Worm (Caenorhabditis elegans) whole organism, L4 larva: ENCODE data around the gene dsh-2.

Source experiments
- D1046.2 ChIP-seq: fragments of 200-800 bp; sonication (Bioruptor generic); IDR thresholded peaks from 2 replicates; pipeline ENCODE4 v1.3.6; 2022; ENCODE audit warnings: missing genetic modification characterization, missing compliant biosample characterization
- F37D6.2 ChIP-seq: sonication (generic microtip); optimal IDR thresholded peaks from 2 replicates; lab custom pipeline; 2016; ENCODE audit warnings: mild to moderate bottlenecking, missing genetic modification characterization, missing compliant biosample characterization
- F44E2.7 ChIP-seq: fragments of 200-800 bp; sonication (Bioruptor generic); IDR thresholded peaks from 2 replicates; pipeline ENCODE4 v2.1.2; 2022; ENCODE audit warnings: missing genetic modification characterization, missing compliant biosample characterization
- R02D3.7 ChIP-seq: fragments of 150-350 bp; sonication (generic microtip); optimal IDR thresholded peaks from 3 replicates; lab custom pipeline; 2014; ENCODE audit warnings: missing biosample characterization, missing genetic modification characterization
- T20F7.1 ChIP-seq: fragments of 200-800 bp; sonication (Bioruptor generic); optimal IDR thresholded peaks from 2 replicates; lab custom pipeline; 2018; ENCODE audit warnings: mild to moderate bottlenecking, missing genetic modification characterization, missing compliant biosample characterization
- aha-1 ChIP-seq: fragments of 150-350 bp; peaks from one replicate; lab custom pipeline; 2014; ENCODE audit warnings: missing biosample characterization, missing genetic modification characterization
- arid-1 ChIP-seq: fragments of 200-800 bp; sonication (Bioruptor generic); conservative IDR thresholded peaks from 2 replicates; pipeline ENCODE4 v1.3.6; 2022; ENCODE audit warnings: missing genetic modification reagents, missing genetic modification characterization, missing compliant biosample characterization
- daf-12 ChIP-seq: fragments of 150-350 bp; optimal IDR thresholded peaks from 2 replicates; lab custom pipeline; 2014; ENCODE audit warnings: missing biosample characterization, missing genetic modification reagents, missing genetic modification characterization
- dmd-6 ChIP-seq: fragments of 200-800 bp; sonication (Bioruptor generic); IDR thresholded peaks from 2 replicates; pipeline ENCODE4 v1.3.6; 2022; ENCODE audit warnings: missing genetic modification reagents, missing genetic modification characterization, missing compliant biosample characterization
- dmd-8 ChIP-seq: fragments of 200-800 bp; sonication (Bioruptor generic); IDR thresholded peaks from 2 replicates; pipeline ENCODE4 v1.3.6; 2022; ENCODE audit warnings: missing genetic modification characterization, missing compliant biosample characterization
- dmd-9 ChIP-seq: fragments of 200-800 bp; sonication (Bioruptor generic); IDR thresholded peaks from 2 replicates; pipeline ENCODE4 v1.3.6; 2022; ENCODE audit warnings: missing genetic modification reagents, missing genetic modification characterization, missing compliant biosample characterization
- duxl-1 ChIP-seq: sonication (generic microtip); optimal IDR thresholded peaks from 2 replicates; lab custom pipeline; 2016; ENCODE audit warnings: mild to moderate bottlenecking, missing genetic modification characterization, moderate library complexity, missing compliant biosample characterization; ENCODE audit not compliant: poor library complexity
- gei-8 ChIP-seq: fragments of 200-800 bp; sonication (Bioruptor generic); optimal IDR thresholded peaks from 2 replicates; lab custom pipeline; 2018; ENCODE audit warnings: mild to moderate bottlenecking, missing genetic modification characterization, missing compliant biosample characterization
- hif-1 ChIP-seq, 2 experiments: sonication (generic microtip); optimal IDR thresholded peaks; 2 replicates each; lab custom pipeline; 2016 to 2017; ENCODE audit warnings: missing compliant biosample characterization in 2 of 2, missing genetic modification characterization in 2 of 2, missing genetic modification reagents in 2 of 2, missing genotype in 2 of 2, mild to moderate bottlenecking in 1 of 2
- hlh-11 ChIP-seq: fragments of 200-800 bp; sonication (Bioruptor generic); optimal IDR thresholded peaks from 2 replicates; lab custom pipeline; 2018; ENCODE audit warnings: mild to moderate bottlenecking, missing genetic modification characterization, missing compliant biosample characterization
- jun-1 ChIP-seq: fragments of 150-350 bp; optimal IDR thresholded peaks from 2 replicates; lab custom pipeline; 2014; ENCODE audit warnings: missing biosample characterization, missing genetic modification reagents, missing genetic modification characterization
- lin-1 ChIP-seq: fragments of 200-800 bp; sonication (Bioruptor generic); IDR thresholded peaks from 2 replicates; pipeline ENCODE4 v1.3.6; 2022; ENCODE audit warnings: missing genetic modification reagents, missing genetic modification characterization, missing compliant biosample characterization
- lin-13 ChIP-seq: fragments of 150-350 bp; optimal IDR thresholded peaks from 2 replicates; lab custom pipeline; 2014; ENCODE audit warnings: missing biosample characterization, missing genetic modification reagents, missing genetic modification characterization
- lin-29 ChIP-seq: fragments of 200-800 bp; sonication (Bioruptor generic); IDR thresholded peaks from 2 replicates; pipeline ENCODE4 v1.3.6; 2022; ENCODE audit warnings: missing genetic modification reagents, missing genetic modification characterization, missing compliant biosample characterization
- lir-3 ChIP-seq: sonication (generic microtip); optimal IDR thresholded peaks from 2 replicates; lab custom pipeline; 2016; ENCODE audit warnings: mild to moderate bottlenecking, missing genetic modification characterization, missing compliant biosample characterization
- madf-5 ChIP-seq, 2 experiments: fragments of 200-800 bp; sonication (Bioruptor generic); IDR thresholded peaks; 2 replicates each; pipeline ENCODE4 v1.3.6; 2022; ENCODE audit warnings: missing compliant biosample characterization in 2 of 2, missing genetic modification characterization in 2 of 2
- madf-9 ChIP-seq: fragments of 200-800 bp; sonication (Bioruptor generic); conservative IDR thresholded peaks from 2 replicates; pipeline ENCODE4 v1.3.6; 2022; ENCODE audit warnings: missing genetic modification reagents, missing genetic modification characterization, missing compliant biosample characterization
- mdt-29 ChIP-seq: fragments of 200-800 bp; sonication (Bioruptor generic); IDR thresholded peaks from 2 replicates; pipeline ENCODE4 v1.3.6; 2022; ENCODE audit warnings: missing genetic modification reagents, missing genetic modification characterization, missing compliant biosample characterization
- mep-1 ChIP-seq: fragments of 150-350 bp; sonication (generic microtip); optimal IDR thresholded peaks from 3 replicates; lab custom pipeline; 2014; ENCODE audit warnings: missing biosample characterization, missing genetic modification characterization
- mxl-2 ChIP-seq: fragments of 200-800 bp; sonication (Bioruptor generic); conservative IDR thresholded peaks from 2 replicates; pipeline ENCODE4 v1.3.6; 2022; ENCODE audit warnings: missing genetic modification reagents, missing genetic modification characterization, missing compliant biosample characterization
- mxl-3 ChIP-seq: fragments of 200-800 bp; sonication (Bioruptor generic); optimal IDR thresholded peaks from 2 replicates; lab custom pipeline; 2018; ENCODE audit warnings: mild to moderate bottlenecking, missing genetic modification characterization, missing compliant biosample characterization
- nhr-10 ChIP-seq: fragments of 150-350 bp; optimal IDR thresholded peaks from 2 replicates; lab custom pipeline; 2014; ENCODE audit warnings: missing biosample characterization, missing genetic modification characterization
- nhr-102 ChIP-seq: sonication (generic microtip); optimal IDR thresholded peaks from 2 replicates; lab custom pipeline; 2016; ENCODE audit warnings: mild to moderate bottlenecking, missing genetic modification characterization, moderate library complexity, missing compliant biosample characterization
- nhr-11 ChIP-seq: fragments of 150-350 bp; optimal IDR thresholded peaks from 2 replicates; lab custom pipeline; 2014; ENCODE audit warnings: missing biosample characterization, missing genetic modification characterization
- nhr-237 ChIP-seq: sonication (generic microtip); optimal IDR thresholded peaks from 2 replicates; lab custom pipeline; 2017; ENCODE audit warnings: missing biosample characterization, missing genetic modification characterization
- nhr-25 ChIP-seq: sonication (generic microtip); optimal IDR thresholded peaks from 2 replicates; lab custom pipeline; 2017; ENCODE audit warnings: missing genetic modification characterization, mild to moderate bottlenecking, missing compliant biosample characterization, antibody characterized with exemption, moderate library complexity, borderline replicate concordance; ENCODE audit not compliant: insufficient read depth
- nhr-28 ChIP-seq: fragments of 150-350 bp; optimal IDR thresholded peaks from 2 replicates; lab custom pipeline; 2014; ENCODE audit warnings: missing biosample characterization, missing genetic modification characterization
- nhr-42 ChIP-seq: fragments of 200-800 bp; sonication (Bioruptor generic); IDR thresholded peaks from 2 replicates; pipeline ENCODE4 v1.3.6; 2022; ENCODE audit warnings: missing genetic modification characterization, missing compliant biosample characterization
- nhr-48 ChIP-seq: sonication (generic microtip); optimal IDR thresholded peaks from 2 replicates; lab custom pipeline; 2016; ENCODE audit warnings: mild to moderate bottlenecking, missing genetic modification characterization, missing compliant biosample characterization
- nhr-6 ChIP-seq: fragments of 150-350 bp; optimal IDR thresholded peaks from 2 replicates; lab custom pipeline; 2014; ENCODE audit warnings: missing biosample characterization, missing genetic modification characterization
- nhr-76 ChIP-seq: fragments of 150-350 bp; optimal IDR thresholded peaks from 2 replicates; lab custom pipeline; 2014; ENCODE audit warnings: missing biosample characterization, missing genetic modification characterization
- nhr-77 ChIP-seq: fragments of 150-350 bp; optimal IDR thresholded peaks from 2 replicates; lab custom pipeline; 2014; ENCODE audit warnings: missing biosample characterization, missing genetic modification characterization
- pha-4 ChIP-seq, 2 experiments: fragments of 150-350 bp in 1 of 2; fragments of 200-800 bp in 1 of 2; sonication (Bioruptor generic) in 1 of 2; IDR thresholded peaks in 1 of 2; optimal IDR thresholded peaks in 1 of 2; 2 replicates each; pipeline versions ENCODE4 v1.3.6 to Lab custom; 2014 to 2022; ENCODE audit warnings: missing genetic modification characterization in 2 of 2, missing genetic modification reagents in 2 of 2, missing biosample characterization in 1 of 2, missing compliant biosample characterization in 1 of 2
- pqm-1 ChIP-seq: sonication (generic microtip); optimal IDR thresholded peaks from 2 replicates; lab custom pipeline; 2017; ENCODE audit warnings: missing biosample characterization, missing genetic modification characterization
- saeg-2 ChIP-seq: fragments of 200-800 bp; sonication (Bioruptor generic); IDR thresholded peaks from 2 replicates; pipeline ENCODE4 v1.3.6; 2022; ENCODE audit warnings: missing genetic modification reagents, missing genetic modification characterization, missing compliant biosample characterization
- skn-1 ChIP-seq: fragments of 150-350 bp; optimal IDR thresholded peaks from 2 replicates; lab custom pipeline; 2014; ENCODE audit warnings: missing biosample characterization, missing genetic modification characterization
- spr-1 ChIP-seq: sonication (generic microtip); optimal IDR thresholded peaks from 2 replicates; lab custom pipeline; 2016; ENCODE audit warnings: mild to moderate bottlenecking, missing genetic modification characterization, missing compliant biosample characterization
- spr-3 ChIP-seq: fragments of 200-800 bp; sonication (Bioruptor generic); optimal IDR thresholded peaks from 2 replicates; lab custom pipeline; 2018; ENCODE audit warnings: mild to moderate bottlenecking, missing genetic modification characterization, missing compliant biosample characterization
- unc-130 ChIP-seq: sonication (generic microtip); optimal IDR thresholded peaks from 2 replicates; lab custom pipeline; 2016; ENCODE audit warnings: missing genetic modification reagents, missing genetic modification characterization, missing compliant biosample characterization
- unc-39 ChIP-seq: sonication (generic microtip); optimal IDR thresholded peaks from 2 replicates; lab custom pipeline; 2017; ENCODE audit warnings: missing biosample characterization, missing genetic modification characterization
- unc-62 ChIP-seq, 3 experiments: fragments of 150-350 bp in 1 of 3; sonication (generic microtip); optimal IDR thresholded peaks in 2 of 3; peaks in 1 of 3; 1 replicate in 1 of 3; 2 replicates in 2 of 3; lab custom pipeline; 2014 to 2017; ENCODE audit warnings: missing biosample characterization in 3 of 3, missing genetic modification characterization in 3 of 3, missing genetic modification reagents in 3 of 3, missing genotype in 1 of 3
- vab-7 ChIP-seq: fragments of 200-800 bp; sonication (Bioruptor generic); IDR thresholded peaks from 2 replicates; pipeline ENCODE4 v1.3.6; 2022; ENCODE audit warnings: missing genetic modification reagents, missing genetic modification characterization, missing compliant biosample characterization
- zfp-3 ChIP-seq: fragments of 200-800 bp; sonication (Bioruptor generic); conservative IDR thresholded peaks from 2 replicates; pipeline ENCODE4 v1.3.6; 2022; ENCODE audit warnings: missing genetic modification reagents, missing genetic modification characterization, missing compliant biosample characterization
- zip-11 ChIP-seq: fragments of 200-800 bp; sonication (Bioruptor generic); IDR thresholded peaks from 2 replicates; pipeline ENCODE4 v1.3.6; 2022; ENCODE audit warnings: missing genetic modification characterization, missing compliant biosample characterization

dsh-2 gene

ce11 chrII:5055129-5055666, 25.8 kb downstream of the dsh-2 start, which contains the start of the genes ify-1 and rpl-22 (continued):
- no peak for TF ChIP-seq mxl-2
- TF ChIP-seq nhr-77 (tag; lab: Kevin White, UChicago) = peak; percentile 96
- TF ChIP-seq unc-62 (GFP tag; optimal IDR thresholded peaks at IDR 0.05 in 1 of 2; lab: Kevin White, UChicago) = peak in 1 of 2 experiments; percentile 98
- TF ChIP-seq unc-62 (tag; optimal IDR thresholded peaks at IDR 0.05; lab: Kevin White, UChicago) = peak; percentile 35
- TF ChIP-seq lir-3 (tag; lab: Kevin White, UChicago) = no peak
- peak; percentile 81 for TF ChIP-seq unc-130 (GFP tag; lab: Kevin White, UChicago)
- peak; percentile 14 for TF ChIP-seq pqm-1 (tag; lab: Kevin White, UChicago)
- peak; percentile 92 for TF ChIP-seq arid-1
- peak; percentile 50; the same call in 1 of the 2 replicates for TF ChIP-seq zfp-3 (GFP tag; lab: Robert Waterston, UW)
- TF ChIP-seq unc-39 (tag; lab: Kevin White, UChicago) = no peak
- TF ChIP-seq hif-1 (tag; optimal IDR thresholded peaks at IDR 0.05; lab: Kevin White, UChicago) = peak; percentile 7 to 83
- TF ChIP-seq vab-7 (GFP tag; lab: Robert Waterston, UW) = 0 out of 2 replicates have a peak, but pooled peaks have one; percentile 60
- no peak for TF ChIP-seq gei-8 (GFP tag; lab: Kevin White, UChicago)
- TF ChIP-seq hlh-11 (tag; lab: Kevin White, UChicago) = peak; percentile 89
- no peak for TF ChIP-seq lin-29 (GFP tag; lab: Robert Waterston, UW)
- no peak for TF ChIP-seq zip-11
- peak; percentile 90 for TF ChIP-seq nhr-11
- no peak for TF ChIP-seq lin-1 (GFP tag; lab: Robert Waterston, UW)
- peak; percentile 24 for TF ChIP-seq spr-3 (GFP tag; lab: Kevin White, UChicago)
- peak; percentile 43 for TF ChIP-seq nhr-48
- peak; percentile 82 for TF ChIP-seq spr-1 (tag; lab: Kevin White, UChicago)
- TF ChIP-seq nhr-102 (tag; lab: Kevin White, UChicago) = peak; percentile 82
- peak; percentile 49 for TF ChIP-seq dmd-6 (GFP tag; lab: Robert Waterston, UW)
- no peak for TF ChIP-seq saeg-2 (GFP tag; lab: Robert Waterston, UW)
- TF ChIP-seq mxl-3 (GFP tag; lab: Kevin White, UChicago) = peak; percentile 61
- TF ChIP-seq F37D6.2 = peak; percentile 56
- peak; percentile 89 for TF ChIP-seq lin-13 (GFP tag; lab: Kevin White, UChicago)
- TF ChIP-seq jun-1 = peak; percentile 69
- no peak for TF ChIP-seq skn-1 (tag; lab: Kevin White, UChicago)
- 0 out of 2 replicates have a peak, but pooled peaks have one; percentile 35 for TF ChIP-seq dmd-9 (GFP tag; lab: Robert Waterston, UW)
- TF ChIP-seq nhr-28 (tag; lab: Kevin White, UChicago) = peak; percentile 80
- TF ChIP-seq pha-4 (GFP tag; IDR thresholded peaks at IDR 0.05; lab: Robert Waterston, UW) = peak; percentile 63; the same call in 1 of the 2 replicates
- peak; percentile 97 for TF ChIP-seq pha-4 (tag; optimal IDR thresholded peaks at IDR 0.05; lab: Kevin White, UChicago)
- TF ChIP-seq nhr-42 (GFP tag; lab: Robert Waterston, UW) = no peak
- TF ChIP-seq daf-12 = no peak
- TF ChIP-seq mep-1 = peak; percentile 96
- no peak for TF ChIP-seq nhr-76 (tag; lab: Kevin White, UChicago)
- TF ChIP-seq mdt-29 (GFP tag; lab: Robert Waterston, UW) = no peak
- TF ChIP-seq nhr-10 (tag; lab: Kevin White, UChicago) = peak; percentile 36
- 0 out of 2 replicates have a peak, but pooled peaks have one; percentile 21 for TF ChIP-seq madf-9 (GFP tag; lab: Robert Waterston, UW)
- peak; percentile 91 for TF ChIP-seq aha-1
- TF ChIP-seq nhr-237 = no peak
- peak; percentile 95 for TF ChIP-seq nhr-6 (tag; lab: Kevin White, UChicago)
- TF ChIP-seq madf-5 (GFP tag; IDR thresholded peaks at IDR 0.05; lab: Robert Waterston, UW) = no peak
- TF ChIP-seq T20F7.1 (GFP tag; lab: Kevin White, UChicago) = peak; percentile 84
- TF ChIP-seq nhr-25 = peak; percentile 94
- TF ChIP-seq duxl-1 (tag; lab: Kevin White, UChicago) = peak; percentile 88
- TF ChIP-seq dmd-8 = peak; percentile 20; the same call in 1 of the 2 replicates
- TF ChIP-seq R02D3.7 (tag; lab: Kevin White, UChicago) = no peak
- TF ChIP-seq F44E2.7 (GFP tag; lab: Robert Waterston, UW) = no peak
- TF ChIP-seq D1046.2 (GFP tag; lab: Robert Waterston, UW) = peak; percentile 100
